Worm (Caenorhabditis elegans) whole organism, L2 larva: ENCODE measurements around the gene F10A3.11.

Experiments used
- alr-1 ChIP-seq: fragments of 150-350 bp; optimal IDR thresholded peaks from 2 replicates; lab custom pipeline; 2014; ENCODE audit warnings: missing biosample characterization, missing genetic modification characterization
- blmp-1 ChIP-seq: sonication (generic microtip); optimal IDR thresholded peaks from 2 replicates; lab custom pipeline; 2017; ENCODE audit warnings: missing genetic modification characterization, mild to moderate bottlenecking, missing compliant biosample characterization, antibody characterized with exemption, moderate library complexity; ENCODE audit not compliant: insufficient read depth
- ceh-82 ChIP-seq: fragments of 150-350 bp; optimal IDR thresholded peaks from 2 replicates; lab custom pipeline; 2014; ENCODE audit warnings: missing biosample characterization, missing genetic modification characterization
- elt-1 ChIP-seq: fragments of 150-350 bp; optimal IDR thresholded peaks from 2 replicates; lab custom pipeline; 2014; ENCODE audit warnings: missing biosample characterization, missing genetic modification characterization
- nhr-11 ChIP-seq: fragments of 150-350 bp; optimal IDR thresholded peaks from 2 replicates; lab custom pipeline; 2014; ENCODE audit warnings: missing biosample characterization, missing genetic modification characterization
- sem-4 ChIP-seq: fragments of 150-350 bp; optimal IDR thresholded peaks from 2 replicates; lab custom pipeline; 2014; ENCODE audit warnings: missing biosample characterization, missing genetic modification reagents, missing genetic modification characterization
- unc-55 ChIP-seq: fragments of 150-350 bp; sonication (generic microtip); optimal IDR thresholded peaks from 3 replicates; lab custom pipeline; 2014; ENCODE audit warnings: missing biosample characterization, missing genetic modification reagents, missing genetic modification characterization
- unc-62 ChIP-seq: fragments of 150-350 bp; optimal IDR thresholded peaks from 2 replicates; lab custom pipeline; 2014; ENCODE audit warnings: missing biosample characterization, missing genetic modification reagents, missing genetic modification characterization
- zag-1 ChIP-seq: fragments of 150-350 bp; optimal IDR thresholded peaks from 2 replicates; lab custom pipeline; 2014; ENCODE audit warnings: missing biosample characterization, missing genetic modification characterization

ce11 chrV:16148805-16149204, 13.7 kb upstream of the F10A3.11 start, which contains the start of gene F10A3.4:
- TF ChIP-seq elt-1 (no peak), ceh-82 (tag; lab: Kevin White, UChicago) (no peak), blmp-1 (tag; lab: Kevin White, UChicago) (no peak), unc-62 (GFP tag; lab: Kevin White, UChicago) (no peak), nhr-11 (no peak), sem-4 (tag; lab: Kevin White, UChicago) (no peak), alr-1 (no peak), unc-55 (GFP tag; lab: Kevin White, UChicago) (no peak), zag-1 (tag; lab: Kevin White, UChicago) (no peak)
